Fruit fly (Drosophila melanogaster) whole organism, embryonic: ENCODE measurements around the gene CG32163.

Experiments
- Adf1 ChIP-seq: fragments of 200-800 bp; sonication (Bioruptor generic); IDR thresholded peaks from 2 replicates; pipeline ENCODE4 v1.3.6; 2022; ENCODE audit warnings: missing biosample characterization, missing genetic modification characterization
- Awh ChIP-seq: fragments of 200-800 bp; sonication (Bioruptor generic); IDR thresholded peaks from 2 replicates; pipeline ENCODE4, ENCODE4 v1.3.6; 2022; ENCODE audit warnings: missing biosample characterization, missing genetic modification characterization
- B-H1 ChIP-seq: fragments of 200-800 bp; sonication (Bioruptor generic); IDR thresholded peaks from 3 replicates; pipeline ENCODE4 v1.3.6; 2022; ENCODE audit warnings: missing biosample characterization, missing genetic modification characterization
- CG10462 ChIP-seq: fragments of 200-800 bp; sonication (Bioruptor generic); optimal IDR thresholded peaks from 2 replicates; lab custom pipeline; 2016; ENCODE audit warnings: missing biosample characterization, missing genetic modification characterization
- CG12155 ChIP-seq: fragments of 200-800 bp; sonication (Bioruptor generic); optimal IDR thresholded peaks from 3 replicates; lab custom pipeline; 2016; ENCODE audit warnings: missing biosample characterization, missing genetic modification characterization
- CG12942 ChIP-seq: fragments of 200-800 bp; sonication (Bioruptor generic); optimal IDR thresholded peaks from 3 replicates; lab custom pipeline; 2016; ENCODE audit warnings: missing biosample characterization, missing genetic modification characterization
- CG13287 ChIP-seq: fragments of 200-800 bp; sonication (Bioruptor generic); IDR thresholded peaks from 2 replicates; pipeline ENCODE4 v1.3.6; 2022; ENCODE audit warnings: missing biosample characterization, missing genetic modification characterization; ENCODE audit not compliant: partially characterized antibody
- CG15696 ChIP-seq: fragments of 200-800 bp; sonication (Bioruptor generic); optimal IDR thresholded peaks from 2 replicates; lab custom pipeline; 2019; ENCODE audit warnings: missing biosample characterization, mild to moderate bottlenecking, missing genetic modification characterization, moderate library complexity
- CG17385 ChIP-seq: fragments of 200-800 bp; sonication (Bioruptor generic); optimal IDR thresholded peaks from 3 replicates; lab custom pipeline; 2018; ENCODE audit warnings: missing biosample characterization, mild to moderate bottlenecking, missing genetic modification characterization
- CG1792 ChIP-seq: fragments of 200-800 bp; sonication (Bioruptor generic); optimal IDR thresholded peaks from 2 replicates; lab custom pipeline; 2016; ENCODE audit warnings: missing biosample characterization, missing genetic modification characterization
- CG18262 ChIP-seq: fragments of 200-800 bp; optimal IDR thresholded peaks from 3 replicates; lab custom pipeline; 2019; ENCODE audit warnings: missing biosample characterization, mild to moderate bottlenecking, missing genetic modification characterization, moderate library complexity
- CG2712 ChIP-seq: fragments of 200-800 bp; optimal IDR thresholded peaks from 3 replicates; lab custom pipeline; 2019; ENCODE audit warnings: missing biosample characterization, mild to moderate bottlenecking, missing genetic modification characterization, moderate library complexity
- CG31224 ChIP-seq: fragments of 200-800 bp; sonication (Bioruptor generic); IDR thresholded peaks from 2 replicates; pipeline ENCODE4 v1.3.6; 2022; ENCODE audit warnings: missing biosample characterization, missing genetic modification characterization
- CG33213 ChIP-seq: fragments of 200-800 bp; sonication (Bioruptor generic); optimal IDR thresholded peaks from 3 replicates; lab custom pipeline; 2016; ENCODE audit warnings: missing biosample characterization, missing genetic modification characterization
- CG4730 ChIP-seq: fragments of 200-800 bp; sonication (Bioruptor generic); IDR thresholded peaks from 2 replicates; pipeline ENCODE4 v1.3.6; 2022; ENCODE audit warnings: missing biosample characterization, missing genetic modification characterization
- CG4854 ChIP-seq: fragments of 200-800 bp; sonication (Bioruptor generic); optimal IDR thresholded peaks from 2 replicates; lab custom pipeline; 2016; ENCODE audit warnings: missing biosample characterization, missing genetic modification characterization, inconsistent platforms
- CG6254 ChIP-seq: fragments of 200-800 bp; sonication (Bioruptor generic); optimal IDR thresholded peaks from 3 replicates; lab custom pipeline; 2017; ENCODE audit warnings: mild to moderate bottlenecking, missing biosample characterization, missing genetic modification reagents, missing genetic modification characterization
- CG7745 ChIP-seq: fragments of 200-800 bp; sonication (Bioruptor generic); optimal IDR thresholded peaks from 2 replicates; lab custom pipeline; 2018; ENCODE audit warnings: missing biosample characterization, mild to moderate bottlenecking, missing genetic modification characterization, moderate library complexity
- CG7987 ChIP-seq: fragments of 200-800 bp; sonication (Bioruptor generic); optimal IDR thresholded peaks from 2 replicates; lab custom pipeline; 2018; ENCODE audit warnings: missing biosample characterization, mild to moderate bottlenecking, missing genetic modification characterization, moderate library complexity
- CoRest ChIP-seq: fragments of 200-800 bp; sonication (Bioruptor generic); optimal IDR thresholded peaks from 3 replicates; lab custom pipeline; 2018; ENCODE audit warnings: missing biosample characterization, mild to moderate bottlenecking, missing genetic modification characterization, moderate library complexity
- Dip3 ChIP-seq: fragments of 200-800 bp; sonication (Bioruptor generic); optimal IDR thresholded peaks from 3 replicates; lab custom pipeline; 2016; ENCODE audit warnings: missing biosample characterization, missing genetic modification characterization
- Ets97D ChIP-seq: fragments of 200-800 bp; sonication (Bioruptor generic); optimal IDR thresholded peaks from 3 replicates; lab custom pipeline; 2016; ENCODE audit warnings: missing biosample characterization, missing genetic modification characterization
- GATAe ChIP-seq: fragments of 200-800 bp; sonication (Bioruptor generic); conservative IDR thresholded peaks from 2 replicates; pipeline ENCODE4 v1.3.6; 2022; ENCODE audit warnings: missing biosample characterization, missing genetic modification characterization
- Lim3 ChIP-seq: fragments of 200-800 bp; sonication (Bioruptor generic); IDR thresholded peaks from 2 replicates; pipeline ENCODE4 v1.3.6; 2022; ENCODE audit warnings: missing biosample characterization, missing genetic modification characterization
- Mad ChIP-seq: fragments of 200-800 bp; sonication (Bioruptor generic); optimal IDR thresholded peaks from 2 replicates; lab custom pipeline; 2016; ENCODE audit warnings: missing biosample characterization, missing genetic modification characterization
- NK7.1 ChIP-seq: fragments of 200-800 bp; sonication (Bioruptor generic); optimal IDR thresholded peaks from 3 replicates; lab custom pipeline; 2016; ENCODE audit warnings: missing biosample characterization, missing genetic modification characterization
- Rx ChIP-seq: fragments of 200-800 bp; sonication (Bioruptor generic); IDR thresholded peaks from 2 replicates; pipeline ENCODE4 v1.3.6; 2022; ENCODE audit warnings: missing biosample characterization, missing genetic modification characterization
- Stat92E ChIP-seq, 3 experiments: fragments of >200 bp in 2 of 3; fragments of 200-800 bp in 1 of 3; sonication (Bioruptor generic) in 1 of 3; optimal IDR thresholded peaks; 2 replicates each; lab custom pipeline; 2017 to 2019; ENCODE audit warnings: missing biosample characterization in 3 of 3, missing genetic modification characterization in 3 of 3, mild to moderate bottlenecking in 1 of 3, moderate library complexity in 1 of 3
- al ChIP-seq: fragments of 200-800 bp; sonication (Bioruptor generic); IDR thresholded peaks from 2 replicates; pipeline ENCODE4 v1.3.6; 2022; ENCODE audit warnings: missing biosample characterization, missing genetic modification characterization
- amos ChIP-seq: fragments of 200-800 bp; sonication (Bioruptor generic); IDR thresholded peaks from 2 replicates; pipeline ENCODE4 v1.3.6; 2022; ENCODE audit warnings: missing biosample characterization, missing genetic modification characterization; ENCODE audit not compliant: partially characterized antibody
- ato ChIP-seq: fragments of 200-800 bp; sonication (Bioruptor generic); IDR thresholded peaks from 2 replicates; pipeline ENCODE4 v1.3.6; 2022; ENCODE audit warnings: missing biosample characterization, missing genetic modification characterization; ENCODE audit not compliant: partially characterized antibody
- cg ChIP-seq: fragments of 200-800 bp; sonication (Bioruptor generic); optimal IDR thresholded peaks from 3 replicates; lab custom pipeline; 2019; ENCODE audit warnings: missing biosample characterization, mild to moderate bottlenecking, missing genetic modification characterization, moderate library complexity
- crol ChIP-seq: fragments of 200-800 bp; sonication (Bioruptor generic); IDR thresholded peaks from 2 replicates; pipeline ENCODE4 v1.3.6; 2022; ENCODE audit warnings: missing biosample characterization, missing genetic modification characterization
- crp ChIP-seq, 2 experiments: fragments of 200-800 bp; sonication (Bioruptor generic); optimal IDR thresholded peaks; 2 replicates in 1 of 2; 3 replicates in 1 of 2; lab custom pipeline; 2017; ENCODE audit warnings: missing biosample characterization in 2 of 2, missing genetic modification characterization in 2 of 2, mild to moderate bottlenecking in 1 of 2, moderate library complexity in 1 of 2
- disco-r ChIP-seq: fragments of 200-800 bp; sonication (Bioruptor generic); optimal IDR thresholded peaks from 2 replicates; lab custom pipeline; 2016; ENCODE audit warnings: missing biosample characterization, missing genetic modification characterization
- ems ChIP-seq: fragments of 200-800 bp; sonication (Bioruptor generic); optimal IDR thresholded peaks from 3 replicates; lab custom pipeline; 2016; ENCODE audit warnings: missing biosample characterization, missing genetic modification characterization
- eve ChIP-seq, 2 experiments: fragments of >200 bp; optimal IDR thresholded peaks; 2 replicates each; lab custom pipeline; 2017; ENCODE audit warnings: missing biosample characterization in 2 of 2, missing genetic modification characterization in 2 of 2
- gcm ChIP-seq: fragments of 200-800 bp; sonication (Bioruptor generic); optimal IDR thresholded peaks from 2 replicates; lab custom pipeline; 2019; ENCODE audit warnings: missing biosample characterization, mild to moderate bottlenecking, missing genetic modification characterization, moderate library complexity
- grau ChIP-seq: fragments of 200-800 bp; optimal IDR thresholded peaks from 3 replicates; lab custom pipeline; 2019; ENCODE audit warnings: missing biosample characterization, mild to moderate bottlenecking, missing genetic modification characterization, moderate library complexity
- klu ChIP-seq: fragments of 200-800 bp; sonication (Bioruptor generic); IDR thresholded peaks from 2 replicates; pipeline ENCODE4 v1.3.6; 2022; ENCODE audit warnings: missing biosample characterization, missing genetic modification characterization
- lola ChIP-seq, 3 experiments: fragments of >200 bp in 2 of 3; fragments of 200-800 bp in 1 of 3; sonication (Bioruptor generic) in 1 of 3; optimal IDR thresholded peaks; 2 replicates each; lab custom pipeline; 2017 to 2019; ENCODE audit warnings: missing biosample characterization in 3 of 3, missing genetic modification characterization in 3 of 3, mild to moderate bottlenecking in 1 of 3, moderate library complexity in 1 of 3
- mld ChIP-seq: fragments of 200-800 bp; sonication (Bioruptor generic); IDR thresholded peaks from 3 replicates; pipeline ENCODE4 v1.3.6; 2022; ENCODE audit warnings: missing biosample characterization, missing genetic modification characterization; ENCODE audit not compliant: partially characterized antibody
- peb ChIP-seq: fragments of 200-800 bp; sonication (Bioruptor generic); IDR thresholded peaks from 2 replicates; pipeline ENCODE4 v1.3.6; 2022; ENCODE audit warnings: missing biosample characterization, missing genetic modification characterization
- sc ChIP-seq, 3 experiments: fragments of >200 bp in 2 of 3; fragments of 200-800 bp in 1 of 3; sonication (Bioruptor generic) in 1 of 3; optimal IDR thresholded peaks; 2 replicates in 2 of 3; 3 replicates in 1 of 3; lab custom pipeline; 2017; ENCODE audit warnings: mild to moderate bottlenecking in 1 of 3, missing biosample characterization in 1 of 3, missing genetic modification characterization in 1 of 3, missing genetic modification reagents in 1 of 3
- scrt ChIP-seq: fragments of 200-800 bp; sonication (Bioruptor generic); optimal IDR thresholded peaks from 2 replicates; lab custom pipeline; 2018; ENCODE audit warnings: missing biosample characterization, mild to moderate bottlenecking, missing genetic modification characterization, moderate library complexity
- slbo ChIP-seq: fragments of 200-800 bp; sonication (Bioruptor generic); IDR thresholded peaks from 2 replicates; pipeline ENCODE4 v1.3.6; 2022; ENCODE audit warnings: missing biosample characterization, missing genetic modification characterization
- sob ChIP-seq: fragments of 200-800 bp; sonication (Bioruptor generic); IDR thresholded peaks from 2 replicates; pipeline ENCODE4 v1.3.6; 2022; ENCODE audit warnings: missing biosample characterization, missing genetic modification characterization
- stc ChIP-seq: fragments of 200-800 bp; sonication (Bioruptor generic); IDR thresholded peaks from 2 replicates; pipeline ENCODE4 v1.3.6; 2022; ENCODE audit warnings: missing biosample characterization, missing genetic modification characterization
- unc-4 ChIP-seq: fragments of 200-800 bp; sonication (Bioruptor generic); IDR thresholded peaks from 2 replicates; pipeline ENCODE4 v1.3.6; 2022; ENCODE audit warnings: missing biosample characterization, missing genetic modification characterization; ENCODE audit not compliant: partially characterized antibody
- yki ChIP-seq: fragments of >200 bp; optimal IDR thresholded peaks from 3 replicates; lab custom pipeline; 2018

Gene CG32163

dm6 chr3L:16581201-16581705 is 5.7 kb upstream of the CG32163 start, which contains the start of gene Smn (continued):
- TF ChIP-seq CG13287 (peak; percentile 84), Dip3 (GFP tag; lab: Kevin White, UChicago) (peak; percentile 55), stc (no peak), Awh (GFP tag; lab: Robert Waterston, UW) (no peak), gcm (GFP tag; lab: Kevin White, UChicago) (no peak), sc (optimal IDR thresholded peaks at IDR 0.05; lab: Kevin White, UChicago) (no peak), sc (GFP tag; optimal IDR thresholded peaks at IDR 0.05; lab: Kevin White, UChicago) (no peak), cg (no peak), mld (peak; percentile 69; the same call in 1 of the 3 replicates), CG4854 (no peak), CG33213 (GFP tag; lab: Kevin White, UChicago) (peak; percentile 43), B-H1 (GFP tag; lab: Robert Waterston, UW) (no peak), eve (GFP tag; optimal IDR thresholded peaks at IDR 0.05; lab: Kevin White, UChicago) (no peak), CG15696 (tag; lab: Kevin White, UChicago) (peak; percentile 21), CG6254 (GFP tag; lab: Kevin White, UChicago) (no peak), Ets97D (GFP tag; lab: Kevin White, UChicago) (peak; percentile 30), crp (GFP tag; optimal IDR thresholded peaks at IDR 0.05; lab: Kevin White, UChicago) (no peak), yki (lab: Kevin White, UChicago) (no peak), slbo (GFP tag; lab: Robert Waterston, UW) (peak; percentile 55), ato (GFP tag; lab: Robert Waterston, UW) (peak; percentile 72), CG1792 (peak; percentile 3), lola (GFP tag; optimal IDR thresholded peaks at IDR 0.05; lab: Kevin White, UChicago) (peak in 1 of 3 experiments; percentile 28), GATAe (no peak), CG4730 (no peak), scrt (GFP tag; lab: Kevin White, UChicago) (no peak), disco-r (no peak), CG7745 (tag; lab: Kevin White, UChicago) (no peak), Adf1 (GFP tag; lab: Robert Waterston, UW) (no peak), CG2712 (peak; percentile 50), CG7987 (no peak), NK7.1 (GFP tag; lab: Kevin White, UChicago) (no peak), Lim3 (no peak), CG10462 (GFP tag; lab: Kevin White, UChicago) (no peak), unc-4 (GFP tag; lab: Robert Waterston, UW) (peak; percentile 77), CG12155 (GFP tag; lab: Kevin White, UChicago) (peak; percentile 60), CG18262 (tag; lab: Kevin White, UChicago) (peak; percentile 36), ems (no peak), Mad (GFP tag; lab: Kevin White, UChicago) (no peak), Rx (no peak), crol (GFP tag; lab: Robert Waterston, UW) (no peak), klu (GFP tag; lab: Robert Waterston, UW) (no peak), CG12942 (peak; percentile 22), grau (tag; lab: Kevin White, UChicago) (peak; percentile 53), peb (GFP tag; lab: Robert Waterston, UW) (no peak), amos (GFP tag; lab: Robert Waterston, UW) (peak; percentile 86), Stat92E (GFP tag; optimal IDR thresholded peaks at IDR 0.05; lab: Kevin White, UChicago) (no peak), CoRest (peak; percentile 66), CG31224 (no peak), CG17385 (GFP tag; lab: Kevin White, UChicago) (peak; percentile 58), sob (GFP tag; lab: Robert Waterston, UW) (0 out of 2 replicates have a peak, but pooled peaks have one; percentile 20), al (peak; percentile 44; the same call in 1 of the 2 replicates)
